Worm (Caenorhabditis elegans): Measurements from ENCODE around the gene lin-46.

ce11 chrV:12922308-12922707 lies 46.3 kb upstream of the lin-46 start, which contains the start of gene dhrs-4:
- TF ChIP-seq hlh-26 (GFP tag; conservative IDR thresholded peaks at IDR 0.05) (no peak), chd-7 (tag; optimal IDR thresholded peaks at IDR 0.05) (no peak), lin-26 (GFP tag; IDR thresholded peaks at IDR 0.05) (no peak), nfya-2 (GFP tag; IDR thresholded peaks at IDR 0.05) (no peak), pha-4 (tag; optimal IDR thresholded peaks at IDR 0.05) (no peak), aptf-2 (GFP tag; conservative IDR thresholded peaks at IDR 0.05) (no peak)
